Fruit fly (Drosophila melanogaster): ENCODE results near the gene Larp4B.
A peak's percentile ranks its signal among the peaks of the same experiment; 100 is the strongest.

DNA sequence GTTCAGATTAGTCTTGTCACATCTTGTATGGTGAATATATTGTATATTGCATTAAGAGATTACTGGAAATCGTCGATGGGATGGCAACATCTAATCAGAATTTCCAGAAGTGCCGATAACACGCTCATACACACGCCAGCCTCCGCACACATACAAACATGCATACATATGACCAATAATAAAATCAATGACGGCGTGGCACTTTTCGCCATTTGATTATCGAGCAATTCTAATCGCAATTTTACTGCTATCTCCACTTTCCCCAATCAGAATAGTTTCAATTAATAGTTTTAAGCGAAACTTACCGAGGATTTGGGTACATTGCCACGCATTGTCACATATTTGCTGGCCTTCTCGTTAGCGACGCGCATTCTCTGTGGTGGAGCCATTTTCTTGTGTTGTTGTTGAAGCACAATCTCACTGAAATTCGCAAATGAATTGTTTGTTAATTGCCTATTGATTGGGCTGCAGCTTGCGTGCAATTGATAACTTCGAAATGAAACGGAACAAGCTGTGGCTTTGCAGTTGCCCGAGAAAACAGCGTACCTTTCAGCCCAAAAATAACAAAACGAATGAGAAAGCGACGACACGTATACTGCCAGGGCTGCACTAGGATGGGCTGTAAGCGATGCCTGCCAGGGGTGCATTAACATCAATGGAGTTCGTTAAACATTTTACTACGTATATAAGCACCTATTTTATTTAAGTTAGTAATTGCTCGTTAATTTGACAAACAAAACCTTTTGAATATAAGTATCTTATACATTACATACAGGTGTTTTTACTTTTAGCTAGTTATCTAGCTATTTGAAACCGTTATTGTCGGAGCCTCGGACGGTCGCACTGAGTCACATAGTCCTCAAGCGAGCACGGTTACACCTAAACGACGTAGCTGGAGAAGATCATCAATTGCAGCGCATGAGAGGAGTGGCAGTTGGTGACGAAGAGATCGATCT, 25.9 kb upstream of the Larp4B start, which contains the start of the genes CG32276 and gry:
- TF ChIP-seq CG32121 (GFP tag; IDR thresholded peaks at IDR 0.05) (peak; percentile 76), CG14655 (GFP tag; optimal IDR thresholded peaks at IDR 0.05) (no peak), CG8159 (tag; optimal IDR thresholded peaks at IDR 0.05) (no peak), CG9948 (tag; optimal IDR thresholded peaks at IDR 0.05) (no peak), CG12605 (GFP tag; IDR thresholded peaks at IDR 0.05) (peak; percentile 22; the same call in 1 of the 2 replicates), EcR (GFP tag; optimal IDR thresholded peaks at IDR 0.05) (peak; percentile 35), CG4496 (GFP tag; IDR thresholded peaks at IDR 0.05) (peak; percentile 54; the same call in 2 of the 3 replicates), Pif1A (GFP tag; optimal IDR thresholded peaks at IDR 0.05) (no peak), CG15710 (tag; optimal IDR thresholded peaks at IDR 0.05) (peak; percentile 56)
